Fruit fly (Drosophila melanogaster): ENCODE results near the gene CG9114.

The CG9114 gene

dm6 chrX:15335845-15336453, 3.0 kb upstream of the CG9114 start:
- TF ChIP-seq psq (optimal IDR thresholded peaks at IDR 0.05): no peak
- TF ChIP-seq Sin3A (optimal IDR thresholded peaks at IDR 0.05): no peak
- no peak for TF ChIP-seq h (optimal IDR thresholded peaks at IDR 0.05)
- TF ChIP-seq Myc (optimal IDR thresholded peaks at IDR 0.05): no peak
- no peak for TF ChIP-seq ttk (optimal IDR thresholded peaks at IDR 0.05)
- TF ChIP-seq insv (optimal IDR thresholded peaks at IDR 0.05): no peak

DNA sequence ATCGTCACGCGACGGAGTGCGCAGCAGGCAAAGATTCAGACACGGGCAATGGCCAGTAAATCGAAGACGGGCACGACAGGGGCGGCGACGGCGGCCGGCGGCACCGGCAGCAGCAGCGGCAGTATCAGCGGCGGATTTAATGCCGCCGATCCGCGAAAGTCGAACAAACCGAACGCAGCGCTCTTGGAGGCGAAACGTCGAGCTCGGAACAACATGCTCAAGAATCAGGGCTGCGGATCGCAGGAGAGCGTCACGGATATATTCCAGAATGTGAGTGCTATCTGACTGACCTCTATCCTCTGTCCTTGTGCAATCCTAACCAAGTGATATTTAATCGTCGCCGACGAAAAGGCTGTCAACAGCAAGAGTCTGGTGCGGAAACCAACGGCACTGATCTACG, 2.0 kb upstream of the CG9114 start:
- TF ChIP-seq psq (optimal IDR thresholded peaks at IDR 0.05) (no peak), Sin3A (optimal IDR thresholded peaks at IDR 0.05) (no peak), Myc (optimal IDR thresholded peaks at IDR 0.05) (no peak), insv (optimal IDR thresholded peaks at IDR 0.05) (no peak), h (optimal IDR thresholded peaks at IDR 0.05) (no peak), ttk (optimal IDR thresholded peaks at IDR 0.05) (no peak)

- no peak for TF ChIP-seq psq (optimal IDR thresholded peaks at IDR 0.05)
- no peak for TF ChIP-seq insv (optimal IDR thresholded peaks at IDR 0.05)
- TF ChIP-seq h (optimal IDR thresholded peaks at IDR 0.05): no peak
- TF ChIP-seq ttk (optimal IDR thresholded peaks at IDR 0.05): no peak
- TF ChIP-seq Sin3A (optimal IDR thresholded peaks at IDR 0.05): no peak
- TF ChIP-seq Myc (optimal IDR thresholded peaks at IDR 0.05): no peak
Measured at dm6 chrX:15328148-15328718, 4.7 kb downstream of the CG9114 start, which contains the start of gene dah. Gene dah, plus strand, starts transcription at chrX:15328342.

- TF ChIP-seq Myc (optimal IDR thresholded peaks at IDR 0.05): no peak
- no peak for TF ChIP-seq ttk (optimal IDR thresholded peaks at IDR 0.05)
- no peak for TF ChIP-seq Sin3A (optimal IDR thresholded peaks at IDR 0.05)
- no peak for TF ChIP-seq psq (optimal IDR thresholded peaks at IDR 0.05)
- no peak for TF ChIP-seq insv (optimal IDR thresholded peaks at IDR 0.05)
- TF ChIP-seq h (optimal IDR thresholded peaks at IDR 0.05): no peak
Measured at dm6 chrX:15323302-15323880, 9.6 kb downstream of the CG9114 start.

DNA sequence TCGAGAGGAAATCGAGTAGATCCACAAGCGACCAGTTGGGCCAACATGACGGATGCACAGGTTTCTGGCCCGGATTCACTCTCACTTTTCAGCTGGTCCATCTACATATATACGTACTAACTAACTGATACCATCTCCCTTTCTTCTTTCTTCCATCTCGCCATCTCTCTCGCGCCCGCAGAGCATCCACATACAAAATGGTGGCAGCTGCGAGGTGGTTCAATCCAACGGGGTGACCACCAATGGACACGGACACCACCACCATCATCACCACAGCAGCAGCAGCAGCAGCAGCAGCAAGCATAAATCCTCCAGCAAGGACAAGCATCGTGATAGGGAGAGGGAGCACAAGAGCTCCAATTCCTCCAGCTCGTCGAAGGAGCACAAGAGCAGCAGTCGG, 12.0 kb downstream of the CG9114 start:
- TF ChIP-seq insv (optimal IDR thresholded peaks at IDR 0.05) (no peak), psq (optimal IDR thresholded peaks at IDR 0.05) (no peak), ttk (optimal IDR thresholded peaks at IDR 0.05) (no peak), h (optimal IDR thresholded peaks at IDR 0.05) (no peak), Sin3A (optimal IDR thresholded peaks at IDR 0.05) (no peak), Myc (optimal IDR thresholded peaks at IDR 0.05) (no peak)

dm6 chrX:15320522-15320921, 12.4 kb downstream of the CG9114 start:
- no peak for TF ChIP-seq insv (optimal IDR thresholded peaks at IDR 0.05)
- TF ChIP-seq Sin3A (optimal IDR thresholded peaks at IDR 0.05): no peak
- TF ChIP-seq psq (optimal IDR thresholded peaks at IDR 0.05): no peak
- TF ChIP-seq Myc (optimal IDR thresholded peaks at IDR 0.05): no peak
- TF ChIP-seq ttk (optimal IDR thresholded peaks at IDR 0.05): no peak
- TF ChIP-seq h (optimal IDR thresholded peaks at IDR 0.05): no peak

DNA sequence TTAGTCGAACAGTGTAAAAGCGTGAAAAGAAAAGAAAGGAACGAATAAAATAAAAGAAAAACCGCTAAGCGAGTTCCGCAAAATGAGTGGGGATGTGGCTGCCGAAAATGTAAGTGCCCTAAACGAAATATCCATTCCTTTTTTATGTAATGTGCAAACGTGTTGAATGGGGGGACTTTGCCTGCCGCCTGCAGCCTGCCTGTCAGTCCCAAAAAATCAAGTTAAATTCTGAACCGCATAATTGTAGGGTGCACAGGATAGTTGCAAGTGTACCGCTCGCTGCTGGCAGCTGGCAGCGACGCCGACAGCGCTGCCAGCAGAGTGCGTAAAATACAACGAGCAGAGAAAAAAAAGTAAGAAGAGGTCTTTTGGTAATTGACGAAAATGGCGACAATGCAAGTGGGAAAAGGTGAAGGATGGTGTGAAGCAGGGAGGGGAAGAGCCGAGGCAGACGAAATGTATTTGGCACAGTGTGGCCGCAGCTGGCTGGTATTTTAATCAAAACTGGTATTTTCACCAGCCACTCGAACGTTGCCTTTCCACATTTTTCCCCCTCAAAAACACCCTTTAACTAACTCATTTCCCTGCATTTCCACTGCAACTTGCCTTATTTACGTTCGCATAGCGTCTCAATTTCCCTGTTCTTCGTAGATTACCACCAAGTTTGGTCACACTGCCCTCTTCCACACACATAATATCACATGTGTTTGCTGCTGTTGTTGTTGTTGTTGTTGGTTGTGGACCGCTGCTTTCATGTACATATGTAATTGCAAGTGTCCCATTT, 13.1 kb downstream of the CG9114 start:
- no peak for TF ChIP-seq insv (optimal IDR thresholded peaks at IDR 0.05)
- TF ChIP-seq Sin3A (optimal IDR thresholded peaks at IDR 0.05): no peak
- no peak for TF ChIP-seq ttk (optimal IDR thresholded peaks at IDR 0.05)
- no peak for TF ChIP-seq Myc (optimal IDR thresholded peaks at IDR 0.05)
- no peak for TF ChIP-seq h (optimal IDR thresholded peaks at IDR 0.05)
- TF ChIP-seq psq (optimal IDR thresholded peaks at IDR 0.05): no peak

DNA sequence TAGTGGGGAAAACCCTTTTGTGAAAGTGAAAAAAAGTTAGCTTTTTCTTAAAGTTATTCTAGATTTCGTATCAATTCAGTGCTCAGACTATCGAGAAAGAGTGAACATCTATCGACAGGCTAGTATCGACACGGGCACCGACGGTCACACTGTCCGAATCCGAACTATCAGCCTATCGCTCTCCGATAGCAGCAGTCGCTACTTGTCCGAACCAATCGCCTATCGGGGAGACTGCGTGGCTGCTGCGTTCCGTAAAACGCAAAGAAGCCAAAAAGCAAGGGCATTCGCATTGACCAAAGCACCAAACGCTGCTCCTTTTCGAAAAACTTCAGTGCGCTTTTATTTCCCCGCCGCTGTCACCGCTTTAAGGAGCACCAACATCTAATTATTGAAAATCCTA, 13.7 kb downstream of the CG9114 start, which contains the start of gene Top1:
TSS of gene Top1 (plus strand) at position 190 of the 400 bp plus-strand sequence.
- TF ChIP-seq Myc (optimal IDR thresholded peaks at IDR 0.05): no peak
- TF ChIP-seq ttk (optimal IDR thresholded peaks at IDR 0.05): no peak
- TF ChIP-seq psq (optimal IDR thresholded peaks at IDR 0.05): no peak
- TF ChIP-seq h (optimal IDR thresholded peaks at IDR 0.05): no peak
- no peak for TF ChIP-seq insv (optimal IDR thresholded peaks at IDR 0.05)
- TF ChIP-seq Sin3A (optimal IDR thresholded peaks at IDR 0.05): no peak

DNA sequence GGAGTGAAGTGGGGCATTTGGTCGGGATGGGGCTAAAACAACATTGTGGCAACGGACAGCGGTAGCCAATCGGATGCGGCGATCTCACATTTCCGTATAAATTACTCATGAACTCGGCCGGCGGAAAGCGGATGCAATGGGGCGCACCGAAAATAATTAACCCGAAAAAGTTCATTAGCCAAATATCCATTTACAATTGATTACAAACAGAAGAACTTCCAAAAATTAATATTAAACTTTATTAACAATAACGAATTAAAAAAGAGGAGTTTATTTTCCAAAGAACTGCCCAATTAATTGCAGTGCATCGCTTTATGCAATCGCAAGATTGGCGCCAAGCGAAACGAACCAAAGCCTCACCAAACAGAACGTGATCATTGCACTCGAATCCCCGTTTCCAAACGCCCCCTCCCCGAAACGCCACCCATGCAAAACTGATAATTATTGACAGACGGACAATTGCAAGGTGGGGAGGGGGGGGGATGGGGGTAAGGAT, 19.1 kb downstream of the CG9114 start:
- TF ChIP-seq h (optimal IDR thresholded peaks at IDR 0.05) (no peak), ttk (optimal IDR thresholded peaks at IDR 0.05) (no peak), insv (optimal IDR thresholded peaks at IDR 0.05) (no peak), Sin3A (optimal IDR thresholded peaks at IDR 0.05) (no peak), psq (optimal IDR thresholded peaks at IDR 0.05) (no peak), Myc (optimal IDR thresholded peaks at IDR 0.05) (no peak)

dm6 chrX:15313389-15313788, 19.6 kb downstream of the CG9114 start:
- TF ChIP-seq insv (optimal IDR thresholded peaks at IDR 0.05): no peak
- no peak for TF ChIP-seq psq (optimal IDR thresholded peaks at IDR 0.05)
- TF ChIP-seq Myc (optimal IDR thresholded peaks at IDR 0.05): no peak
- TF ChIP-seq Sin3A (optimal IDR thresholded peaks at IDR 0.05): no peak
- no peak for TF ChIP-seq h (optimal IDR thresholded peaks at IDR 0.05)

DNA sequence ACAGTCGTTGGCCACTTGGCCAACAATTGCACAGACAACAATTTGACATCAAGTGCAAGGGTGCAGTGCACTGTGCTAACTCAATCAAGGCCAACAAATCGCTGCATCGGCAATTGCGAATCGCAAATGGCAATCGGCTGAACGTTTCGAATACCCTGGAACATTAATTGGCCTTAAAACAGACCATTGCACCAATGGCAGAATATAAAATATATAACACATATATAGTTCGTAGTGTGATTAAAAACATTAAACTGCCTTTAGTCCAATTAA, 20.1 kb downstream of the CG9114 start:
- TF ChIP-seq h (optimal IDR thresholded peaks at IDR 0.05) (no peak), Sin3A (optimal IDR thresholded peaks at IDR 0.05) (no peak), psq (optimal IDR thresholded peaks at IDR 0.05) (no peak), Myc (optimal IDR thresholded peaks at IDR 0.05) (no peak), insv (optimal IDR thresholded peaks at IDR 0.05) (no peak), ttk (optimal IDR thresholded peaks at IDR 0.05) (no peak)

Data from Kc167 (cell line).